Fruit fly (Drosophila melanogaster) whole organism, embryonic: ENCODE results near the gene RhoGDI.
A peak's percentile ranks its signal among the peaks of the same experiment; 100 is the strongest.

ENCODE experiments used
- Ada2b ChIP-seq: fragments of 200-800 bp; sonication (Bioruptor generic); IDR thresholded peaks from 2 replicates; pipeline ENCODE4 v1.3.6; 2022; ENCODE audit warnings: missing biosample characterization, missing genetic modification characterization
- CG10209 ChIP-seq: fragments of 200-800 bp; sonication (Bioruptor generic); optimal IDR thresholded peaks from 3 replicates; lab custom pipeline; 2017; ENCODE audit warnings: missing biosample characterization, mild to moderate bottlenecking, missing genetic modification characterization, missing genetic modification reagents
- CG10462 ChIP-seq: fragments of 200-800 bp; sonication (Bioruptor generic); optimal IDR thresholded peaks from 2 replicates; lab custom pipeline; 2016; ENCODE audit warnings: missing biosample characterization, missing genetic modification characterization
- CG11696 ChIP-seq: fragments of 200-800 bp; sonication (Bioruptor generic); IDR thresholded peaks from 2 replicates; pipeline ENCODE4 v1.3.6; 2022; ENCODE audit warnings: missing biosample characterization, missing genetic modification characterization
- CG14014 ChIP-seq: fragments of 200-800 bp; sonication (Bioruptor generic); IDR thresholded peaks from 2 replicates; pipeline ENCODE4 v1.3.6; 2022; ENCODE audit warnings: missing biosample characterization, missing genetic modification characterization
- CG16863 ChIP-seq: fragments of 200-800 bp; sonication (Bioruptor generic); optimal IDR thresholded peaks from 3 replicates; lab custom pipeline; 2016; ENCODE audit warnings: missing biosample characterization, missing genetic modification characterization
- CG17912 ChIP-seq: fragments of 200-800 bp; sonication (Bioruptor generic); optimal IDR thresholded peaks from 2 replicates; lab custom pipeline; 2018; ENCODE audit warnings: missing biosample characterization, mild to moderate bottlenecking, missing genetic modification characterization
- CG32772 ChIP-seq: fragments of 200-800 bp; sonication (Bioruptor generic); IDR thresholded peaks from 2 replicates; pipeline ENCODE4 v1.3.6; 2022; ENCODE audit warnings: missing biosample characterization, missing genetic modification characterization
- CG4282 ChIP-seq: fragments of 200-800 bp; sonication (Bioruptor generic); optimal IDR thresholded peaks from 2 replicates; lab custom pipeline; 2016; ENCODE audit warnings: missing biosample characterization, missing genetic modification characterization
- CG6791 ChIP-seq: fragments of 200-800 bp; sonication (Bioruptor generic); IDR thresholded peaks from 3 replicates; pipeline ENCODE4 v1.3.6; 2022; ENCODE audit warnings: missing biosample characterization, missing genetic modification characterization; ENCODE audit not compliant: partially characterized antibody
- CG7745 ChIP-seq: fragments of 200-800 bp; sonication (Bioruptor generic); optimal IDR thresholded peaks from 2 replicates; lab custom pipeline; 2018; ENCODE audit warnings: missing biosample characterization, mild to moderate bottlenecking, missing genetic modification characterization, moderate library complexity
- CG7963 ChIP-seq: fragments of 200-800 bp; sonication (Bioruptor generic); IDR thresholded peaks from 3 replicates; pipeline ENCODE4 v1.3.6; 2022; ENCODE audit warnings: missing biosample characterization, missing genetic modification characterization; ENCODE audit not compliant: partially characterized antibody
- CG9609 ChIP-seq: fragments of 200-800 bp; sonication (Bioruptor generic); optimal IDR thresholded peaks from 3 replicates; lab custom pipeline; 2016; ENCODE audit warnings: missing biosample characterization, missing genetic modification characterization
- D ChIP-seq, 2 experiments: fragments of 200-800 bp in 1 of 2; fragments of >200 bp in 1 of 2; sonication (Bioruptor generic) in 1 of 2; optimal IDR thresholded peaks; 2 replicates in 1 of 2; 3 replicates in 1 of 2; lab custom pipeline; 2017; ENCODE audit warnings: mild to moderate bottlenecking in 1 of 2, missing biosample characterization in 1 of 2, missing genetic modification characterization in 1 of 2, missing genetic modification reagents in 1 of 2
- Drgx ChIP-seq: fragments of 200-800 bp; sonication (Bioruptor generic); IDR thresholded peaks from 2 replicates; pipeline ENCODE4 v1.3.6; 2022; ENCODE audit warnings: missing biosample characterization, missing genetic modification characterization
- Ets65A ChIP-seq: fragments of 200-800 bp; sonication (Bioruptor generic); peaks from one replicate; lab custom pipeline; 2016; ENCODE audit warnings: missing biosample characterization, missing genetic modification characterization
- GATAe ChIP-seq: fragments of 200-800 bp; sonication (Bioruptor generic); conservative IDR thresholded peaks from 2 replicates; pipeline ENCODE4 v1.3.6; 2022; ENCODE audit warnings: missing biosample characterization, missing genetic modification characterization
- HLHmδ ChIP-seq: fragments of 200-800 bp; sonication (Bioruptor generic); optimal IDR thresholded peaks from 2 replicates; lab custom pipeline; 2018; ENCODE audit warnings: missing biosample characterization, mild to moderate bottlenecking, missing genetic modification characterization, moderate library complexity
- Hey ChIP-seq: fragments of 200-800 bp; sonication (Bioruptor generic); optimal IDR thresholded peaks from 3 replicates; lab custom pipeline; 2018; ENCODE audit warnings: missing biosample characterization, mild to moderate bottlenecking, missing genetic modification characterization
- Hr78 ChIP-seq, 2 experiments: fragments of 200-800 bp in 1 of 2; fragments of >200 bp in 1 of 2; sonication (Bioruptor generic) in 1 of 2; optimal IDR thresholded peaks; 2 replicates each; lab custom pipeline; 2017 to 2019; ENCODE audit warnings: missing biosample characterization in 2 of 2, missing genetic modification characterization in 2 of 2, mild to moderate bottlenecking in 1 of 2, moderate library complexity in 1 of 2
- Mad ChIP-seq: fragments of 200-800 bp; sonication (Bioruptor generic); optimal IDR thresholded peaks from 2 replicates; lab custom pipeline; 2016; ENCODE audit warnings: missing biosample characterization, missing genetic modification characterization
- Neu2 ChIP-seq: fragments of 200-800 bp; sonication (Bioruptor generic); optimal IDR thresholded peaks from 3 replicates; lab custom pipeline; 2016; ENCODE audit warnings: missing biosample characterization, missing genetic modification characterization, borderline replicate concordance
- NfI ChIP-seq: fragments of 200-800 bp; sonication (Bioruptor generic); optimal IDR thresholded peaks from 3 replicates; lab custom pipeline; 2018; ENCODE audit warnings: missing biosample characterization, mild to moderate bottlenecking, missing genetic modification characterization, moderate library complexity
- Rx ChIP-seq: fragments of 200-800 bp; sonication (Bioruptor generic); IDR thresholded peaks from 2 replicates; pipeline ENCODE4 v1.3.6; 2022; ENCODE audit warnings: missing biosample characterization, missing genetic modification characterization
- Scr ChIP-seq: fragments of 200-800 bp; sonication (Bioruptor generic); IDR thresholded peaks from 2 replicates; pipeline ENCODE4 v1.3.6; 2022; ENCODE audit warnings: missing biosample characterization, missing genetic modification characterization; ENCODE audit not compliant: partially characterized antibody
- Side ChIP-seq: fragments of 200-800 bp; sonication (Bioruptor generic); optimal IDR thresholded peaks from 2 replicates; lab custom pipeline; 2016; ENCODE audit warnings: missing biosample characterization, missing genetic modification characterization
- Six4 ChIP-seq: fragments of 200-800 bp; sonication (Bioruptor generic); optimal IDR thresholded peaks from 2 replicates; lab custom pipeline; 2016; ENCODE audit warnings: missing biosample characterization, missing genetic modification characterization
- aop ChIP-seq: fragments of 200-800 bp; sonication (Bioruptor generic); IDR thresholded peaks from 2 replicates; pipeline ENCODE4 v1.3.6; 2022; ENCODE audit warnings: missing biosample characterization, missing genetic modification characterization
- br ChIP-seq: fragments of >200 bp; optimal IDR thresholded peaks from 2 replicates; lab custom pipeline; 2017
- btn ChIP-seq: fragments of 200-800 bp; sonication (Bioruptor generic); optimal IDR thresholded peaks from 2 replicates; lab custom pipeline; 2016; ENCODE audit warnings: missing biosample characterization, missing genetic modification characterization
- chm ChIP-seq: fragments of 200-800 bp; sonication (Bioruptor generic); IDR thresholded peaks from 2 replicates; pipeline ENCODE4 v1.3.6; 2022; ENCODE audit warnings: missing biosample characterization, missing genetic modification characterization
- dimm ChIP-seq: fragments of 200-800 bp; sonication (Bioruptor generic); IDR thresholded peaks from 2 replicates; pipeline ENCODE4 v1.3.6; 2022; ENCODE audit warnings: missing biosample characterization, missing genetic modification characterization
- ems ChIP-seq: fragments of 200-800 bp; sonication (Bioruptor generic); optimal IDR thresholded peaks from 3 replicates; lab custom pipeline; 2016; ENCODE audit warnings: missing biosample characterization, missing genetic modification characterization
- fd102C ChIP-seq: fragments of 200-800 bp; sonication (Bioruptor generic); optimal IDR thresholded peaks from 2 replicates; lab custom pipeline; 2018; ENCODE audit warnings: missing biosample characterization, mild to moderate bottlenecking, missing genetic modification characterization, moderate library complexity
- fd96Cb ChIP-seq: fragments of 200-800 bp; sonication (Bioruptor generic); optimal IDR thresholded peaks from 2 replicates; lab custom pipeline; 2018; ENCODE audit warnings: missing biosample characterization, mild to moderate bottlenecking, missing genetic modification characterization, moderate library complexity
- gfzf ChIP-seq: fragments of 200-800 bp; sonication (Bioruptor generic); optimal IDR thresholded peaks from 2 replicates; lab custom pipeline; 2016; ENCODE audit warnings: missing biosample characterization, mild to moderate bottlenecking, missing genetic modification characterization, moderate library complexity
- ham ChIP-seq: fragments of 200-800 bp; sonication (Bioruptor generic); IDR thresholded peaks from 2 replicates; pipeline ENCODE4 v1.3.6; 2022; ENCODE audit warnings: missing biosample characterization, missing genetic modification characterization
- hbn ChIP-seq: fragments of 200-800 bp; sonication (Bioruptor generic); IDR thresholded peaks from 2 replicates; pipeline ENCODE4 v1.3.6; 2022; ENCODE audit warnings: missing biosample characterization, missing genetic modification characterization; ENCODE audit not compliant: partially characterized antibody
- insv ChIP-seq, 2 experiments: fragments of 200-800 bp; sonication (Bioruptor generic); optimal IDR thresholded peaks; 3 replicates each; lab custom pipeline; 2016 to 2018; ENCODE audit warnings: missing biosample characterization in 2 of 2, missing genetic modification characterization in 2 of 2
- jing ChIP-seq: fragments of 200-800 bp; sonication (Bioruptor generic); optimal IDR thresholded peaks from 2 replicates; lab custom pipeline; 2018; ENCODE audit warnings: missing biosample characterization, mild to moderate bottlenecking, missing genetic modification characterization
- kay ChIP-seq: fragments of 200-800 bp; sonication (Bioruptor generic); optimal IDR thresholded peaks from 2 replicates; lab custom pipeline; 2016; ENCODE audit warnings: missing biosample characterization, missing genetic modification characterization
- nmo ChIP-seq: fragments of 200-800 bp; sonication (Bioruptor generic); optimal IDR thresholded peaks from 2 replicates; lab custom pipeline; 2018; ENCODE audit warnings: missing biosample characterization, mild to moderate bottlenecking, missing genetic modification characterization, moderate library complexity
- ro ChIP-seq: fragments of 200-800 bp; sonication (Bioruptor generic); IDR thresholded peaks from 2 replicates; pipeline ENCODE4 v1.3.6; 2022; ENCODE audit warnings: missing biosample characterization, missing genetic modification characterization
- sens ChIP-seq: fragments of 200-800 bp; sonication (Bioruptor generic); peaks from one replicate; lab custom pipeline; 2016; ENCODE audit warnings: missing biosample characterization, missing genetic modification characterization
- sim ChIP-seq: fragments of 200-800 bp; sonication (Bioruptor generic); IDR thresholded peaks from 2 replicates; pipeline ENCODE4 v1.3.6; 2022; ENCODE audit warnings: missing biosample characterization, missing genetic modification characterization
- sob ChIP-seq: fragments of 200-800 bp; sonication (Bioruptor generic); IDR thresholded peaks from 2 replicates; pipeline ENCODE4 v1.3.6; 2022; ENCODE audit warnings: missing biosample characterization, missing genetic modification characterization
- usp ChIP-seq: fragments of >200 bp; optimal IDR thresholded peaks from 2 replicates; lab custom pipeline; 2017; ENCODE audit warnings: missing biosample characterization, missing genetic modification characterization
- yki ChIP-seq: fragments of >200 bp; optimal IDR thresholded peaks from 3 replicates; lab custom pipeline; 2018
- zfh1 ChIP-seq: fragments of 200-800 bp; sonication (Bioruptor generic); IDR thresholded peaks from 3 replicates; pipeline ENCODE4 v1.3.6; 2022; ENCODE audit warnings: missing biosample characterization, missing genetic modification characterization

Gene RhoGDI

DNA sequence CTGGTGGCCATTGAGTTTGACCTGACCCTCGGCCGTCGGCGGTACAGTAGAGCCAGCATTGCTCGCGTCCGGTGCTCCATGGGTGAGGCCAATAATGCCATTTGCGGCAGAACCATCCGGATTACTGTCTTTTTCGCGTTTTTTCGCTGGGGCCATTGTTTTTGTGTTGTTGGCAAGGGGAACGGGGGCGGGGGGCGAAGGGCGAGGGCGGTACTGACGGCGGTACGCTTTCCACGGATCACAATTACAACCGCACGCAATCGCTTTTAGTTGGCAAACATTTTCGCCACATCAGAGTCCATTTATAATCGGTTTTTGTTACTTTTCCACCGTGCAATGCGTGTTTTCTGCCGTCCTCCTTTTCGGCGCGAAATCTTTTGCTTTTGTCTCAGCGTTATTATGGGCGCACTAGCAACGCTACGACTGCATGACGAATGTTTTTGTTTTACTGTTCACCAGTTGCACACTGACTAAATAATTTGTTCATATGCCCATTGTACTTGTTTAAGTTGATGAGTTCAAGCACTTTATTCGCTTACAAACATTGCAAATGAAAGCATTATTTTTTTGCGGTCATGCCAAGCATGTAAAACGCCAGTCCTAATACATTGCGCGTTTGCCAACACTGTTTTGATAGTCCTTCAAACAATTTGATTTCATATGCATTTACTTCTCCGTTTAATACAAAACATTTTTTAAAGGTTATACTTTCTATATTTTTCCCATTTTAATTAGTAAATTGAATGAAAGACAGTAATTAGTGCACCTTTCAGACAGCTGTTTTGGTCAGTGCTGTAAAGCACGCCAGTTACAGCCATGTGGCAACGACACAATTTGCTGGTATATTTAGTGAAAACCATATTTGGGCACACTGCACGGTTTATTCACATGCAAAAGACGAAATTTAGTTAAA, 5.5 kb upstream of the RhoGDI start, which contains the start of gene Pfdn6 (continued):
- no peak for TF ChIP-seq aop
- TF ChIP-seq zfh1: peak; percentile 30; the same call in 2 of the 3 replicates
- TF ChIP-seq CG14014 (GFP tag; lab: Robert Waterston, UW): peak; percentile 65; the same call in 1 of the 2 replicates
- TF ChIP-seq yki (lab: Kevin White, UChicago): no peak
- peak; percentile 7 for TF ChIP-seq CG17912 (GFP tag; lab: Kevin White, UChicago)
- TF ChIP-seq Rx: peak; percentile 70
- peak; percentile 40 for TF ChIP-seq CG10462 (GFP tag; lab: Kevin White, UChicago)
- TF ChIP-seq dimm (GFP tag; lab: Robert Waterston, UW): no peak
- TF ChIP-seq sens: peak; percentile 84
- TF ChIP-seq nmo: peak; percentile 91
- no peak for TF ChIP-seq ham (GFP tag; lab: Robert Waterston, UW)
- no peak for TF ChIP-seq CG7745
- TF ChIP-seq Scr (GFP tag; lab: Robert Waterston, UW): peak; percentile 64
- TF ChIP-seq Hr78 (GFP tag; optimal IDR thresholded peaks at IDR 0.05; lab: Kevin White, UChicago): no peak
- TF ChIP-seq CG4282 (GFP tag; lab: Kevin White, UChicago): peak; percentile 79
- no peak for TF ChIP-seq HLHmδ (GFP tag; lab: Kevin White, UChicago)
- peak; percentile 74 for TF ChIP-seq Ada2b (GFP tag; lab: Robert Waterston, UW)
- no peak for TF ChIP-seq ro (GFP tag; lab: Robert Waterston, UW)
- peak; percentile 55; the same call in 1 of the 2 replicates for TF ChIP-seq Drgx (GFP tag; lab: Robert Waterston, UW)
- peak; percentile 22 for TF ChIP-seq CG10209 (GFP tag; lab: Kevin White, UChicago)
- TF ChIP-seq CG9609 (GFP tag; lab: Kevin White, UChicago): peak; percentile 90
- peak; percentile 90 for TF ChIP-seq sob
- no peak for TF ChIP-seq GATAe
- TF ChIP-seq kay (GFP tag; lab: Kevin White, UChicago): peak; percentile 50
- TF ChIP-seq ems (GFP tag; lab: Kevin White, UChicago): peak; percentile 75
- TF ChIP-seq NfI (GFP tag; lab: Kevin White, UChicago): peak; percentile 80
- no peak for TF ChIP-seq chm (GFP tag; lab: Robert Waterston, UW)
- peak; percentile 71 for TF ChIP-seq CG16863 (GFP tag; lab: Kevin White, UChicago)
- TF ChIP-seq gfzf (GFP tag; lab: Kevin White, UChicago): peak; percentile 81
- TF ChIP-seq insv (GFP tag; optimal IDR thresholded peaks at IDR 0.05; lab: Kevin White, UChicago): peak in 1 of 2 experiments; percentile 68
- TF ChIP-seq usp (GFP tag; lab: Kevin White, UChicago): no peak
- TF ChIP-seq hbn (GFP tag; lab: Robert Waterston, UW): no peak
- TF ChIP-seq CG32772 (GFP tag; lab: Robert Waterston, UW): peak; percentile 81
- TF ChIP-seq jing (GFP tag; lab: Kevin White, UChicago): peak; percentile 39
- TF ChIP-seq CG6791: peak; percentile 70; the same call in 1 of the 3 replicates
- TF ChIP-seq Mad (GFP tag; lab: Kevin White, UChicago): peak; percentile 61
- peak; percentile 97 for TF ChIP-seq Ets65A
- peak; percentile 55 for TF ChIP-seq Six4 (GFP tag; lab: Kevin White, UChicago)
- TF ChIP-seq Side (GFP tag; lab: Kevin White, UChicago): no peak
- TF ChIP-seq D (optimal IDR thresholded peaks at IDR 0.05; lab: Kevin White, UChicago): no peak
- TF ChIP-seq D (GFP tag; optimal IDR thresholded peaks at IDR 0.05; lab: Kevin White, UChicago): peak; percentile 55
- no peak for TF ChIP-seq br (lab: Kevin White, UChicago)
- TF ChIP-seq CG7963: peak; percentile 60; the same call in 1 of the 3 replicates
- TF ChIP-seq fd96Cb (tag; lab: Kevin White, UChicago): peak; percentile 67
- TF ChIP-seq fd102C: no peak
- TF ChIP-seq Neu2: no peak
- TF ChIP-seq CG11696 (GFP tag; lab: Robert Waterston, UW): peak; percentile 42; the same call in 1 of the 2 replicates
- TF ChIP-seq sim (GFP tag; lab: Robert Waterston, UW): no peak
- no peak for TF ChIP-seq btn (GFP tag; lab: Kevin White, UChicago)
- no peak for TF ChIP-seq Hey (tag; lab: Kevin White, UChicago)
